Worm (Caenorhabditis elegans) whole organism, L3 larva: ENCODE measurements around the gene ZK622.1.

Experiments
- ceh-9 ChIP-seq: sonication (generic microtip); optimal IDR thresholded peaks from 2 replicates; lab custom pipeline; 2018; ENCODE audit warnings: missing biosample characterization, missing genetic modification characterization
- ztf-11 ChIP-seq: fragments of 150-350 bp; optimal IDR thresholded peaks from 2 replicates; lab custom pipeline; 2014; ENCODE audit warnings: missing biosample characterization, missing genetic modification characterization

DNA sequence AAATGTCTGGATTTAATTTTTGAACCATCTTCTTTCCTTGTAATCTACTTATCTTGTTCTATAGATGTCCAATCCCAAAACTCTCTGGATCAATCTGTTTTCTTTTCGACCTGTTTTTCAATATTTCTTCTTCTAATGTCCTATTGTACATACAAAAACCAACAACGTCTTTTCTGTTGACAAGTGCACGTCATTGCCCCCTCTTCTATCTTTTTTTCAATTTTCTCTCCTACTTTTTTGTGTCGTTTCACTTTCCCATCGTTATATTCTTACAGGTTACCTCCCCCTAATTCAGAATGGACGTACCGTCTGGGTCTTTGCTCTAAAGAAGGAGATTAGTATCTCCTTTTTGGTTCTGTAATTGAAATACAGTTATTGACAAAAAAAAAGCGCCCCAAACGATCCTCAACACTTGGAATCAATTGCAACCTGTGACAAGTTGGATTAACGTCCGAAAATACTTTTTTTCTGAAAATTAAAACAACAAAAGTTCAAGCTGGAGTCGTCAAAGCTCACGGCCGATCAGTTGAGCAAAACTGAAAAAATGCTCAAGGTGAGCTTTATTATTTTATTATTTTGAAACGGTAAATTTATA, 29.2 kb downstream of the ZK622.1 start, which contains the start of gene vhp-1:
- TF ChIP-seq ceh-9 (tag; lab: Kevin White, UChicago) (no peak), ztf-11 (tag; lab: Kevin White, UChicago) (no peak)
